Worm (Caenorhabditis elegans) whole organism, L4 larva: ENCODE results near the gene ZK1307.7.

Experiments
- F37D6.2 ChIP-seq: sonication (generic microtip); optimal IDR thresholded peaks from 2 replicates; lab custom pipeline; 2016; ENCODE audit warnings: mild to moderate bottlenecking, missing genetic modification characterization, missing compliant biosample characterization
- R02D3.7 ChIP-seq: fragments of 150-350 bp; sonication (generic microtip); optimal IDR thresholded peaks from 3 replicates; lab custom pipeline; 2014; ENCODE audit warnings: missing biosample characterization, missing genetic modification characterization
- aha-1 ChIP-seq: fragments of 150-350 bp; peaks from one replicate; lab custom pipeline; 2014; ENCODE audit warnings: missing biosample characterization, missing genetic modification characterization
- attf-4 ChIP-seq: sonication (generic microtip); optimal IDR thresholded peaks from 3 replicates; lab custom pipeline; 2017; ENCODE audit warnings: missing biosample characterization, missing genetic modification characterization
- daf-12 ChIP-seq: fragments of 150-350 bp; optimal IDR thresholded peaks from 2 replicates; lab custom pipeline; 2014; ENCODE audit warnings: missing biosample characterization, missing genetic modification reagents, missing genetic modification characterization
- dmd-6 ChIP-seq: fragments of 200-800 bp; sonication (Bioruptor generic); IDR thresholded peaks from 2 replicates; pipeline ENCODE4 v1.3.6; 2022; ENCODE audit warnings: missing genetic modification reagents, missing genetic modification characterization, missing compliant biosample characterization
- fkh-10 ChIP-seq: fragments of 150-350 bp; optimal IDR thresholded peaks from 2 replicates; lab custom pipeline; 2014; ENCODE audit warnings: missing biosample characterization, missing genetic modification reagents, missing genetic modification characterization
- lsy-2 ChIP-seq, 2 experiments: fragments of 150-350 bp in 1 of 2; sonication (generic microtip) in 1 of 2; optimal IDR thresholded peaks; 2 replicates each; lab custom pipeline; 2014 to 2017; ENCODE audit warnings: missing biosample characterization in 2 of 2, missing genetic modification characterization in 2 of 2
- nhr-11 ChIP-seq: fragments of 150-350 bp; optimal IDR thresholded peaks from 2 replicates; lab custom pipeline; 2014; ENCODE audit warnings: missing biosample characterization, missing genetic modification characterization
- nhr-25 ChIP-seq: sonication (generic microtip); optimal IDR thresholded peaks from 2 replicates; lab custom pipeline; 2017; ENCODE audit warnings: missing genetic modification characterization, mild to moderate bottlenecking, missing compliant biosample characterization, antibody characterized with exemption, moderate library complexity, borderline replicate concordance; ENCODE audit not compliant: insufficient read depth
- nhr-6 ChIP-seq: fragments of 150-350 bp; optimal IDR thresholded peaks from 2 replicates; lab custom pipeline; 2014; ENCODE audit warnings: missing biosample characterization, missing genetic modification characterization
- nhr-77 ChIP-seq: fragments of 150-350 bp; optimal IDR thresholded peaks from 2 replicates; lab custom pipeline; 2014; ENCODE audit warnings: missing biosample characterization, missing genetic modification characterization
- skn-1 ChIP-seq: fragments of 150-350 bp; optimal IDR thresholded peaks from 2 replicates; lab custom pipeline; 2014; ENCODE audit warnings: missing biosample characterization, missing genetic modification characterization
- zag-1 ChIP-seq: fragments of 150-350 bp; optimal IDR thresholded peaks from 2 replicates; lab custom pipeline; 2014; ENCODE audit warnings: missing biosample characterization, missing genetic modification characterization

DNA sequence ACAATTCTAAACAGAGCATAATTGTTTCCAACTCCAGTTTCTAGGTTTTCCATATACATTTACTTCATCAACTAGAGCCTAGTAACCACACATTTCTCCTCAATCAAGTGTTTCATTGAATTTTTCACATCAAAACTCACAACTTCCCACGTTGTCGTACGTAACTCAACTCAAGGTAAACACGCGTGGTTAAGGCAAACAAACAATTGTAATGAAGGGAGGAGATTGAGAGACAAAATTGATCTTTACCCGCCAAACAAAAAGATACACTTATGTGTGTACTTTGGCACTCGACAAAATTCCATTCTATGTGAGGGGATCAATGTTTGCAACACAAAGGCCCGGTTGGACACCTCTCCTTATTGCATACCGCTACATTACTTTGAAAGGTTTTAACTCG is 31.1 kb upstream of the ZK1307.7 start, which contains the start of gene nhr-19:
- no peak for TF ChIP-seq nhr-77 (tag; lab: Kevin White, UChicago)
- no peak for TF ChIP-seq nhr-6 (tag; lab: Kevin White, UChicago)
- no peak for TF ChIP-seq R02D3.7
- TF ChIP-seq aha-1 (tag; lab: Kevin White, UChicago), result peak; percentile 72
- no peak for TF ChIP-seq skn-1 (tag; lab: Kevin White, UChicago)
- TF ChIP-seq lsy-2 (tag; optimal IDR thresholded peaks at IDR 0.05; lab: Kevin White, UChicago), result no peak
- no peak for TF ChIP-seq fkh-10
- TF ChIP-seq nhr-11 (tag; lab: Kevin White, UChicago), result peak; percentile 74
- TF ChIP-seq zag-1 (tag; lab: Kevin White, UChicago), result no peak
- no peak for TF ChIP-seq dmd-6
- TF ChIP-seq daf-12 (tag; lab: Kevin White, UChicago), result no peak
- no peak for TF ChIP-seq nhr-25 (tag; lab: Kevin White, UChicago)
- no peak for TF ChIP-seq attf-4 (tag; lab: Kevin White, UChicago)
- no peak for TF ChIP-seq F37D6.2 (tag; lab: Kevin White, UChicago)
